Fruit fly (Drosophila melanogaster) whole organism: ENCODE data around the gene CG15561.

ENCODE experiments used
- CG8478 ChIP-seq: fragments of >200 bp; optimal IDR thresholded peaks from 2 replicates; lab custom pipeline; 2018; ENCODE audit warnings: inconsistent platforms
- Dll ChIP-seq: fragments of >200 bp; optimal IDR thresholded peaks from 2 replicates; lab custom pipeline; 2017
- EcR ChIP-seq, 2 experiments: fragments of >200 bp; optimal IDR thresholded peaks; 2 replicates each; lab custom pipeline; 2017; ENCODE audit warnings: missing biosample characterization in 2 of 2, missing genetic modification characterization in 2 of 2, missing genetic modification reagents in 2 of 2
- pan ChIP-seq: fragments of >200 bp; optimal IDR thresholded peaks from 2 replicates; lab custom pipeline; 2017
- psq ChIP-seq: fragments of >200 bp; optimal IDR thresholded peaks from 2 replicates; lab custom pipeline; 2017
- usp ChIP-seq: fragments of >200 bp; optimal IDR thresholded peaks from 2 replicates; lab custom pipeline; 2017; ENCODE audit warnings: missing biosample characterization, missing genetic modification characterization, mixed read lengths

CG15561 gene

DNA sequence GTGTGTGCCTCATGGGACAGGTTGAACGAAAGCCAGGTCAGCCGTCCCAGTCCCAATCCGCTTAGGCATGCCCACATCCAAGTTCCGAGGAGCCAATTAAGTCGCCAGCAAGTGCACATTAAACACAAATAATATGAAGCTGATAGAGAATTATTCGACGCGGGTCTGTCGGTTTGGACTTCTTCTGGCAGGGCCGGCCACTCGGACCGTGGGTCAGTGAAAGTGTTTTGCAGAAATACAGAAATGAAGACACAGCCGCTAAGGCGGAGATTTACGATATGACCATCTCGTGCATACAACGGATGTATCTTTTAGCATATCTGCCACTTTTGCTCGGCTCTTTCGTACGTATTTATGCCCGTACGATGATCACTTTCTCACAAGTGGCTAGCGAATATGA, 32.5 kb upstream of the CG15561 start:
- TF ChIP-seq Dll (lab: Kevin White, UChicago): no peak
- TF ChIP-seq EcR (GFP tag; optimal IDR thresholded peaks at IDR 0.05; lab: Kevin White, UChicago): no peak
- TF ChIP-seq pan (lab: Kevin White, UChicago): no peak
- no peak for TF ChIP-seq usp (GFP tag; lab: Kevin White, UChicago)
- TF ChIP-seq psq: no peak
- no peak for TF ChIP-seq CG8478 (lab: Kevin White, UChicago)

DNA sequence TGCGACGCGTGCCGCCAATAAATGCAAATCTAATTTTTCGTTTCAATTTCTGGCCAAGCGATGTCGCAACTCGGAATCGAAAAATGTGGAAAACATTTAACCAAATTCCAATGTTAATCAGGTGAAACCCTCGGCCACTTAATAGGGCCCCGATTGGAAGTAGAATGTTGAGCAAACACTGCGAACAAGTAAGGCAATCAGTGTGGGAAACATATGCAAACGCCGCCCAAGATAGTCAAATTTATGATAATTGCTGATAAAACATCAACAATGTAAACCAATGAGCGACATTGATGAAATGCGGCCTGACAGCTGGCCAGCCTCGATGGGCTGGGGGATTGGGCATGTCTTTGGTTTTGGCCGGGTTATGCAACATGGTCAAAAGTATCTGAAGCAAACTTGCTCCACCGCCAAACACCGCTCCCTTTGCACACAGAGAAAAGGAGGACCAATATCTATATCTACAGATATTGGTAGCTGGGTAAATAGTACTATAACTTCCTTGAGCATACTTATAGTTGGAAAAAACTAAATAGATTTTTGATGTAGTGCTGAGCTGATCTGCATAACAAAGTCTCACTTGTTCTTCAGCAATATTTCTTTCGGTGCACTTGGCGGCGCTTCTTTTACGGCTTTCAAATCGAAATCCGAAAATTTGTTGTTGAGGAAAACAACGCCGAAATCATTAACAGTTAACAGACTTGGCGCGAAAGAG, 31.7 kb upstream of the CG15561 start:
- no peak for TF ChIP-seq psq
- TF ChIP-seq pan (lab: Kevin White, UChicago): no peak
- no peak for TF ChIP-seq CG8478 (lab: Kevin White, UChicago)
- no peak for TF ChIP-seq EcR (GFP tag; optimal IDR thresholded peaks at IDR 0.05; lab: Kevin White, UChicago)
- TF ChIP-seq usp (GFP tag; lab: Kevin White, UChicago): no peak
- no peak for TF ChIP-seq Dll (lab: Kevin White, UChicago)

DNA sequence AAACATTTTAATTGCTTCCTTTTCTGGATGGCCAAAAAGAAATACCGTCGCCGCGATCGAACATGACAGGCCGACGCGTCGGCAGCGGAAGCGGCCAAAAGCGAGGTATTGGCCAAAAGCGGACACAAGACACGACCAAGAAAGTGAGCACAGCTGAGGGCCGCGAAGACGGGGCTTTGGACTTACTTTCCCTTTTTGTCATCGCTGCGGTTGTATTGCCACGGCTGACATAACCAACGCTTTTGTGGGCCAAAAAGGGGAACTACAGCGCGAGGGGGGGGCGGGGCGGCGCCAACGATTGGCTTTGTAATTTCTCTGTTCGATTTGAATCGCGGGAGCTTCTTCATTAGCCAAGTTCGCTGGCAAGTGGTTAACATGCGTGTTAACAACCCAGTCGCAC, 30.0 kb upstream of the CG15561 start:
- TF ChIP-seq CG8478 (lab: Kevin White, UChicago): no peak
- no peak for TF ChIP-seq EcR (GFP tag; optimal IDR thresholded peaks at IDR 0.05; lab: Kevin White, UChicago)
- TF ChIP-seq psq: no peak
- TF ChIP-seq pan (lab: Kevin White, UChicago): no peak
- no peak for TF ChIP-seq Dll (lab: Kevin White, UChicago)
- no peak for TF ChIP-seq usp (GFP tag; lab: Kevin White, UChicago)

DNA sequence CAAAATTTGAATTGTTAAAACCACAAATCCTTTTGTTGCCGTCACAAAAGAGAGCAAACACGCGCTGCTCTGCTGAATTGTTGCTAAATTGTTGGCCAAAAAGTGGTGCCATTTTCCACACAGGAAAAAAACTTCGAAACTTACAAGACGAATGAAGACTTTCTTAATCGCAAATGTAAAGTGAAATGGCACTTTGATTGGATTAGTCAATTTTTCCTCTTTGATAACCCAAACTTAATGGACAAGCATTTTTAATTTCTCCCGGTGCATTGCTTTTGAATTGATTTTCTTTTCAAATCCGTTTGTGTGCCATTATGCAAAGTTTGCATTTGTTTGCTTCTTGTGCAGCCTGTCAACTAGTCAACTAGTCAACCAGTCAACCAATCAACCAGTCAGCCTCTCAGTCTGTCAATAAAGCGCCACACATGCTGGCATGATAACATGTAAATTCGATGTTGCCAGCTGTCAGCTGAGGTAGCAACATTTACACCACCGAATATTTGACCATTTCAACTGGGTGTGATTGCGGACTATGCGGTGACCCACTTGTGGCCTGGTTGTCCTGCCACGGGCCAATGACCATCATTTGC, 27.4 kb upstream of the CG15561 start:
- TF ChIP-seq EcR (GFP tag; optimal IDR thresholded peaks at IDR 0.05; lab: Kevin White, UChicago): no peak
- TF ChIP-seq usp (GFP tag; lab: Kevin White, UChicago): no peak
- no peak for TF ChIP-seq psq
- TF ChIP-seq pan (lab: Kevin White, UChicago): no peak
- TF ChIP-seq CG8478 (lab: Kevin White, UChicago): no peak
- no peak for TF ChIP-seq Dll (lab: Kevin White, UChicago)

DNA sequence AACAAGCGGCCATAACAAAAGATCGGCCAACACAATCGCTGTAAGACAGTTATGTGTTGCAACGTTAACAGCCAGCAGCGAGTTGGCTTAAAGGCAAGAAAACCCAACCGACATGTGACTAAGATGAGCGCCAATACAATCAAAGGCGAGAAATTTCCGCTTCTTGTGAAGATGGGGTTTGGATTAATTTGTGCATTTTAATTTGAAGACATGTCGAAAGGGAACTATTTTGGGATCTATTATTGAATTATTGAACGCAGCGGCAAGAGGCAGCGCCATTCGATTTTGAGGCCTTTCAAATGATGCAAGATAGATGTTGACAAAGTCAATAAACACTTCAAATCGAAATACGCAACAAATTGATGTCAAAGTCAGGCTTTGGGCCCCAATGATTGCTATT, 25.4 kb upstream of the CG15561 start:
- no peak for TF ChIP-seq CG8478 (lab: Kevin White, UChicago)
- no peak for TF ChIP-seq pan (lab: Kevin White, UChicago)
- no peak for TF ChIP-seq Dll (lab: Kevin White, UChicago)
- TF ChIP-seq psq: no peak
- no peak for TF ChIP-seq usp (GFP tag; lab: Kevin White, UChicago)
- TF ChIP-seq EcR (GFP tag; optimal IDR thresholded peaks at IDR 0.05; lab: Kevin White, UChicago): no peak

DNA sequence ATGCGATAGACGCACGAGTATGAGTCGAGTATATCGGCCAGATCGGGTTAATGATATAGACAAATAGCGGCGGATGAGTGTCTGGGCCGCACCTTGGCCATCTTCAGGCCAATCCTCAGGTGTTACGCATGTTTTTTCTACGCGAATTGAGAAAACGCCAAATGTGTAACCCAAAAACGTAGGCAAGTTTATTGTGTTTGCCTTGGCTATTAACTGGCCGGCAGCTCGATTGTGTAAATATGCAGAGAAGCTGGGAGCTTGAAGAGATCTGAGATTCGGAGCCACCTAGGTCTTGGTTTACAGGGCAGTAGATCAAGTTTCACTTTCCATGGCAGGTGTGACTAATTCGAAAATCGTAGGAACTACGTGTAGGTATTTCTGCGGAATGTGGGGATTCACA, 24.3 kb upstream of the CG15561 start:
- TF ChIP-seq psq (no peak), usp (GFP tag; lab: Kevin White, UChicago) (no peak)

DNA sequence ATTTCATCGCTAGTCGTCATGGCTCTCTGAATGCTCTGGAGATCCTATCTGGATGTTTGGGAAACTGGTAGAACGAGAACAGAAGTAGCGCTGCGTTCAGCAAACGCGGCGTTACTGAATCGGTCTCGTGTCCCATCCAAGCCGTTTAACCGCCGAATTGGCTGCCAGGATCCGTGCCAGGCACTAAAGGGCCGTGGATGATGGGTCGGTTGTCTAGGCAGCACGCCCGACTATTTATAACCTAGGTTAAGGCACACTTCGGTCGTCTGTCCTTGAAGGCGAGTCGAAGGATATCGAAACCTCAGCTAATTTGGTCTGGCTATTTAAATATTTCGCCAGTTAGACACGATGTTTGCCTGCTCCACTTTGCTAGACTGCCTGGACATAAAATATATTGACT, 19.5 kb upstream of the CG15561 start, which contains the start of gene CG15564:
TSS of gene CG15564 (minus strand) at position 101 of the 400 bp plus-strand sequence.
- TF ChIP-seq usp (GFP tag; lab: Kevin White, UChicago) (no peak), EcR (GFP tag; optimal IDR thresholded peaks at IDR 0.05; lab: Kevin White, UChicago) (no peak), psq (no peak)

DNA sequence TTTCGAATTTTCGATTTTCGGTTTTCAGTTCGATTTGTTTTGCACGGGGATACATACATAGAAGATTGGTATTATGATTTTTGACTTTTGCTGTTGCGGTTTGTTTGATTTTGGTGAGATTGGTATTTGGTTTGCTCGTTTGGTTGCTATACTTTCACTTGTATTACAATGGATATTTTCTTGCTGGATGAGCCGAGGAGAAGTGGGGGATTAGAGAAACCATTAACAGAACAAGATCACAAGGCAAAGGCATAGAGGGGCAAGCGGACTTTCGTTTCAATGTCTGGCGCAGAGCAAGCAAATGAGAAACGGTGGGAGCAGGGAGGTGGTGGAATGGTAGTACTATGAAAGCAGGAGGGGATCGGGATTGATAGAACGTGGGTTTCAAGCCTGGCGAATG, 16.5 kb upstream of the CG15561 start, which contains the start of gene CG15563:
TSS of gene CG15563 (minus strand) at position 101 of the 400 bp plus-strand sequence.
- TF ChIP-seq psq: no peak
- TF ChIP-seq usp (GFP tag; lab: Kevin White, UChicago): no peak
- TF ChIP-seq Dll (lab: Kevin White, UChicago): no peak

DNA sequence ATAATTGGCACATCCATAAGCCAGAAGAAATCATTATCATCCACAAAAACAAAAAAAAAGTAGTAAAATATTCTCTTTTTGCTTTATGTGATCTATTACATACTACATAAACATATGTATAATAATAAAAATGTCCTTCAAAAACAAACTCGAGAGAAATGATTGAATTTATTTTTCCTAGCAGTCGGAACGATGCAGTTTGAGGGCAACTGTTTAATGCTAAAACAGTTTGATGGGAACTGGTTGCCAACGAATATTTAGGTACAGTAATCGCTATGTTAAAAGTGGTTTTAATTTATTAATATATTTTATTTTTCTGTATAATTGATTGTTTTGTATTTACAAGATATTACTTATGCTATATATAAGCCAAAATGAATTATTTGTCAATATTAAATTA, 15.4 kb upstream of the CG15561 start:
- TF ChIP-seq pan (lab: Kevin White, UChicago) (no peak), usp (GFP tag; lab: Kevin White, UChicago) (no peak), EcR (GFP tag; optimal IDR thresholded peaks at IDR 0.05; lab: Kevin White, UChicago) (no peak), Dll (lab: Kevin White, UChicago) (no peak), psq (no peak), CG8478 (lab: Kevin White, UChicago) (no peak)

DNA sequence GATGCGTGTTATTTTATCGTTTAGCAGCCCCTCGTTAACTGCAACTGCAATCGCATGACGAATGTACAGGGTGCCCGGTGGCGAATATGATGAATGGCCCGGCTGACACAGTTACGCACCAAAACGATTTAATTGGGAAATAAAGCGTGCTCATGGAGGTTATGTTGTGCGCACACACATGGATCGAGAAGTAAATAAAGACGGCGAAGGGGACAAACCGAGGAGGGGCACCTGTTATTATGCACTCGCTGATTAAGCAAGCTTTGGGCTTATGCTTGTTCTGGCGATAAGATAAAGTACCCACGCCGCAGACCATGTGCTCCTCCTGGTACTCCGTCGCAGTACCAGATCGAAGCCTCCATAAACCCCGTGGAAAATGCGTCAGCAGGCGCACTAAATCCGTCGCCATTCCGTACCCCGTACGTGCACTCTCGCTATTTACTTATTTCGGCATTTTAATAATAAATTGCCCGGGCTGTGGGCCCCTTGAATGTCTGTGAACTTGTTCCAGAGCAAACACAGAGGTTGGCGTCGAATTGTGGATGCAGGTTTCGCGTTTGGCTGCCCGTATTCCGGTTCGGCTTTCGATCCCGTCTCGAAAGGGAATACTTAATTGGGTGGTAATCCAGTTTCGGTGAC, 9.4 kb upstream of the CG15561 start:
- TF ChIP-seq psq (no peak), pan (lab: Kevin White, UChicago) (no peak), usp (GFP tag; lab: Kevin White, UChicago) (no peak), Dll (lab: Kevin White, UChicago) (no peak), CG8478 (lab: Kevin White, UChicago) (no peak), EcR (GFP tag; optimal IDR thresholded peaks at IDR 0.05; lab: Kevin White, UChicago) (no peak)

DNA sequence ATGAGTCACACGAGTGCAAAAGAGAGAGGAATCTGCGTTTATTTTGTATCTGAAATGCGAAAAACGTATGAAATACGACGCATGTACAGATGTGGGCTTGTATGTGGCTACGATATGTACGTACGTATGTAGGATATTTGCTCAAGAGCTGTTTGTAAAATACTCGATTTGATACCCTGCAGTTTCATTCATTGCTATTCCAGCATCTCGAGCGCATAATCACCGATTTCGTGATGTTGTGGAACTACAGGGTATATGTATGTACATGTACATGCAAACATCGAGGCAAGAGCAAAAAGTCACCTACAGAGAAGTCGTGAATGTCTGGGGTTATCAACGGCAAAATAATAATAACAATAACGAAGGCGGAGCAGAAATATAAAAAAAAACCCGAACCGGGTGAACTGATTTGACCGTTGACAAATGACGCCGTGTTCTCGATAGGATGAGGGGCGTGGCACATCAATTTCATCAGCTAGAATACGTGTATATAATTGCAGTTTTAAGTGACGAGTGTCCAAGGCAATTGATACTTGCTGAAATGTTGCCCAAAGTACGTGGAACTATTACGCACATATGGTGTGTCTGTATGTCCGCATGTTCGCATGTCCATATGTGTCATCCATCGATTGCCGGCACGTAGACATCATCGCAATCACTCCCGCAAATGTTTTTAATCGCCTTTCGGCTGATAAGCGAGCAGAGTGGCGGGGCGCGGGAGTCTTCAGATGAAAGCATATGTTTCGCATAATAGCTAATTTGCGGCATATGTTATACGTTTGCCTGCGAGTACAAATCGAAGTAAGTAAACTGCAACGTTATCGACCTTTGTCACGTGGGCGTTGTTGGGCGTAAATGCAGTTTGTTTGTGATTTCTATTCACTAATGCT, 8.5 kb upstream of the CG15561 start:
- TF ChIP-seq psq (no peak), Dll (lab: Kevin White, UChicago) (no peak), usp (GFP tag; lab: Kevin White, UChicago) (no peak), CG8478 (lab: Kevin White, UChicago) (no peak), EcR (GFP tag; optimal IDR thresholded peaks at IDR 0.05; lab: Kevin White, UChicago) (no peak), pan (lab: Kevin White, UChicago) (no peak)
